Worm (Caenorhabditis elegans) whole organism, young adult: ENCODE measurements around the gene hal-3.

Experiments used
- B0336.3 ChIP-seq: fragments of 200-800 bp; sonication (Bioruptor generic); IDR thresholded peaks from 2 replicates; pipeline ENCODE4 v1.3.6; 2022; ENCODE audit warnings: missing genetic modification characterization, missing compliant biosample characterization
- F55B11.4 ChIP-seq: sonication (generic microtip); optimal IDR thresholded peaks from 2 replicates; lab custom pipeline; 2016; ENCODE audit warnings: missing compliant biosample characterization, missing genetic modification characterization, borderline replicate concordance; ENCODE audit not compliant: insufficient read depth
- K11D2.4 ChIP-seq: fragments of 200-800 bp; sonication (Bioruptor generic); IDR thresholded peaks from 2 replicates; pipeline ENCODE4 v1.3.6; 2022; ENCODE audit warnings: missing genetic modification reagents, missing genetic modification characterization, missing compliant biosample characterization
- cebp-1 ChIP-seq, 2 experiments: fragments of 200-800 bp in 1 of 2; sonication (Bioruptor generic) in 1 of 2; sonication (generic microtip) in 1 of 2; IDR thresholded peaks in 1 of 2; optimal IDR thresholded peaks in 1 of 2; 2 replicates each; pipeline versions ENCODE4 v1.3.6 to Lab custom; 2017 to 2022; ENCODE audit warnings: missing compliant biosample characterization in 2 of 2, missing genetic modification characterization in 2 of 2, mild to moderate bottlenecking in 1 of 2, missing genetic modification reagents in 1 of 2, moderate library complexity in 1 of 2
- dpff-1 ChIP-seq: sonication (generic microtip); optimal IDR thresholded peaks from 2 replicates; lab custom pipeline; 2017; ENCODE audit warnings: mild to moderate bottlenecking, missing genetic modification characterization, missing compliant biosample characterization
- egl-18 ChIP-seq: fragments of 200-800 bp; sonication (Bioruptor generic); IDR thresholded peaks from 2 replicates; pipeline ENCODE4 v1.3.6; 2022; ENCODE audit warnings: missing genetic modification reagents, missing genetic modification characterization, missing compliant biosample characterization
- lin-40 ChIP-seq: sonication (generic microtip); optimal IDR thresholded peaks from 2 replicates; lab custom pipeline; 2016; ENCODE audit warnings: missing genetic modification characterization, mild to moderate bottlenecking, missing compliant biosample characterization, missing genotype, missing genetic modification reagents
- madf-3 ChIP-seq: fragments of 200-800 bp; sonication (Bioruptor generic); IDR thresholded peaks from 2 replicates; pipeline ENCODE4 v1.3.6; 2022; ENCODE audit warnings: missing genetic modification reagents, missing genetic modification characterization, missing compliant biosample characterization
- mel-28 ChIP-seq: sonication (generic microtip); optimal IDR thresholded peaks from 2 replicates; lab custom pipeline; 2016; ENCODE audit warnings: borderline replicate concordance, mild to moderate bottlenecking, missing genetic modification characterization, missing compliant biosample characterization
- zfh-2 ChIP-seq: fragments of 200-800 bp; sonication (Bioruptor generic); conservative IDR thresholded peaks from 2 replicates; pipeline ENCODE4 v1.3.6; 2022; ENCODE audit warnings: missing genetic modification reagents, missing genetic modification characterization, missing compliant biosample characterization

DNA sequence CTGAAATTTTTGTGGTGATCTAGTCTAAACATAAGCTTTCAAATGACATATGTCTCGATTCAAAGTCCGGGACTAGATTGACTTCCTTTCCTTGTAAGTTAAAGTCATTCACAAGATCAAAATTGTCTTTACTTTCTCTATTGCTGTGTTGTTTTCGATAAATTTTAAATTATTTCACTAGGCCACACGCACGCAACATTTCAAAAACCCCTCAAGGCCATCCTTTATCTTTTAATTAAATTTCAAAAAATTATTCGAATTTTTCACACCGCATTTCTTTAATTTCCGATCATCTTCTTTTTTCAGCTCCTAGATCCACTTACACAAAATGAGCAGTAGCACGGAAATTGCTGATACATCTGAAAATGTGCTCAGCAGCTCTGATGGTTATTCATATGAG is 19.4 kb upstream of the hal-3 start, which contains the start of gene ZK1307.7:
- no peak for TF ChIP-seq K11D2.4
- no peak for TF ChIP-seq B0336.3 (GFP tag; lab: Robert Waterston, UW)
- no peak for TF ChIP-seq zfh-2 (GFP tag; lab: Robert Waterston, UW)
- TF ChIP-seq egl-18, result no peak
- no peak for TF ChIP-seq lin-40 (tag; lab: Kevin White, UChicago)
- TF ChIP-seq dpff-1 (tag; lab: Kevin White, UChicago), result no peak
- no peak for TF ChIP-seq cebp-1 (GFP tag; IDR thresholded peaks at IDR 0.05; lab: Robert Waterston, UW)
- TF ChIP-seq cebp-1 (tag; optimal IDR thresholded peaks at IDR 0.05; lab: Kevin White, UChicago), result no peak
- TF ChIP-seq mel-28 (tag; lab: Kevin White, UChicago), result no peak
- no peak for TF ChIP-seq madf-3 (GFP tag; lab: Robert Waterston, UW)
- TF ChIP-seq F55B11.4 (tag; lab: Kevin White, UChicago), result no peak
